Fruit fly (Drosophila melanogaster): Measurements from ENCODE around the gene CG17147.

The CG17147 gene

dm6 chr3L:20226153-20226552, 2.4 kb downstream of the CG17147 start (continued):
- TF ChIP-seq CG3726 (GFP tag; IDR thresholded peaks at IDR 0.05) (no peak), Sry-δ (GFP tag; optimal IDR thresholded peaks at IDR 0.05) (peak; percentile 57), CG16813 (GFP tag; IDR thresholded peaks at IDR 0.05; ENCODE audit: partially characterized antibody) (peak; percentile 39; the same call in 1 of the 3 replicates), phol (tag; optimal IDR thresholded peaks at IDR 0.05) (peak; percentile 41), CG3995 (GFP tag; optimal IDR thresholded peaks at IDR 0.05) (peak; percentile 78), abd-A (tag; optimal IDR thresholded peaks at IDR 0.05) (no peak), row (GFP tag; IDR thresholded peaks at IDR 0.05) (peak; percentile 27; the same call in 1 of the 3 replicates), CoRest (tag; optimal IDR thresholded peaks at IDR 0.05) (peak; percentile 38), stwl (tag; optimal IDR thresholded peaks at IDR 0.05) (peak; percentile 58), org-1 (GFP tag; optimal IDR thresholded peaks at IDR 0.05) (no peak), CHES-1-like (GFP tag; optimal IDR thresholded peaks at IDR 0.05) (peak; percentile 64), toy (GFP tag; IDR thresholded peaks at IDR 0.05) (no peak), Six4 (GFP tag; optimal IDR thresholded peaks at IDR 0.05) (no peak), CG1603 (tag; optimal IDR thresholded peaks at IDR 0.05) (no peak), MBD-R2 (GFP tag; IDR thresholded peaks at IDR 0.05) (peak; percentile 64), CG2116 (GFP tag; optimal IDR thresholded peaks at IDR 0.05) (peak; percentile 86), ewg (GFP tag; optimal IDR thresholded peaks at IDR 0.05) (peak; percentile 99), CG13624 (GFP tag; optimal IDR thresholded peaks at IDR 0.05) (peak; percentile 19), E2f2 (GFP tag; IDR thresholded peaks at IDR 0.05) (peak; percentile 82), zen (tag; optimal IDR thresholded peaks at IDR 0.05) (peak; percentile 46), vnd (GFP tag; IDR thresholded peaks at IDR 0.05; ENCODE audit: partially characterized antibody) (0 out of 3 replicates have a peak, but pooled peaks have one; percentile 25), Abd-B (GFP tag; optimal IDR thresholded peaks at IDR 0.05) (peak; percentile 44), pfk (GFP tag; optimal IDR thresholded peaks at IDR 0.05) (no peak), CG31388 (GFP tag; optimal IDR thresholded peaks at IDR 0.05) (no peak), MESR4 (GFP tag; optimal IDR thresholded peaks at IDR 0.05) (peak; percentile 58), CG17186 (GFP tag; optimal IDR thresholded peaks at IDR 0.05) (peak; percentile 96), CG15514 (GFP tag; optimal IDR thresholded peaks at IDR 0.05) (peak; percentile 68), zfh1 (GFP tag; IDR thresholded peaks at IDR 0.05) (no peak), Dp (GFP tag; optimal IDR thresholded peaks at IDR 0.05) (peak; percentile 72), Elba2 (GFP tag; optimal IDR thresholded peaks at IDR 0.05) (peak; percentile 63), CG10267 (tag; optimal IDR thresholded peaks at IDR 0.05) (peak; percentile 21), ERR (GFP tag; optimal IDR thresholded peaks at IDR 0.05) (no peak), CG2712 (tag; optimal IDR thresholded peaks at IDR 0.05) (peak; percentile 29), CG5953 (GFP tag; IDR thresholded peaks at IDR 0.05) (no peak), Dref (GFP tag; IDR thresholded peaks at IDR 0.05) (peak; percentile 58), pzg (GFP tag; optimal IDR thresholded peaks at IDR 0.05) (peak; percentile 72), CG12659 (GFP tag; optimal IDR thresholded peaks at IDR 0.05) (peak; percentile 66), CG33213 (GFP tag; optimal IDR thresholded peaks at IDR 0.05) (peak; percentile 36), CG32767 (GFP tag; IDR thresholded peaks at IDR 0.05) (no peak), Aef1 (GFP tag; IDR thresholded peaks at IDR 0.05) (no peak), exex (tag; optimal IDR thresholded peaks at IDR 0.05) (peak; percentile 5), Hmx (GFP tag; optimal IDR thresholded peaks at IDR 0.05) (no peak), CG4360 (GFP tag; IDR thresholded peaks at IDR 0.05) (peak; percentile 37; the same call in 1 of the 2 replicates), Lhr (GFP tag; optimal IDR thresholded peaks at IDR 0.05) (peak; percentile 36), Awh (GFP tag; IDR thresholded peaks at IDR 0.05) (no peak), CG10979 (tag; optimal IDR thresholded peaks at IDR 0.05) (no peak), Scr (GFP tag; IDR thresholded peaks at IDR 0.05; ENCODE audit: partially characterized antibody) (peak; percentile 52), CG14860 (GFP tag; IDR thresholded peaks at IDR 0.05; ENCODE audit: partially characterized antibody) (0 out of 3 replicates have a peak, but pooled peaks have one; percentile 22), Myb (GFP tag; optimal IDR thresholded peaks at IDR 0.05) (peak; percentile 94), Dek (tag; optimal IDR thresholded peaks at IDR 0.05) (no peak)

All from whole organism, embryonic.